Fruit fly (Drosophila melanogaster) whole organism, embryonic: ENCODE results near the gene vito.
A peak's percentile ranks its signal among the peaks of the same experiment; 100 is the strongest.

ENCODE experiments used
- Abd-B ChIP-seq: fragments of 200-800 bp; sonication (Bioruptor generic); optimal IDR thresholded peaks from 2 replicates; lab custom pipeline; 2018; ENCODE audit warnings: missing biosample characterization, mild to moderate bottlenecking, missing genetic modification characterization, moderate library complexity
- Awh ChIP-seq: fragments of 200-800 bp; sonication (Bioruptor generic); IDR thresholded peaks from 2 replicates; pipeline ENCODE4, ENCODE4 v1.3.6; 2022; ENCODE audit warnings: missing biosample characterization, missing genetic modification characterization
- BEAF-32 ChIP-seq: fragments of 200-800 bp; sonication (Bioruptor generic); optimal IDR thresholded peaks from 3 replicates; lab custom pipeline; 2017; ENCODE audit warnings: missing biosample characterization, missing genetic modification characterization, mild to moderate bottlenecking, moderate library complexity, missing genetic modification reagents
- CG10462 ChIP-seq: fragments of 200-800 bp; sonication (Bioruptor generic); optimal IDR thresholded peaks from 2 replicates; lab custom pipeline; 2016; ENCODE audit warnings: missing biosample characterization, missing genetic modification characterization
- CG10979 ChIP-seq: fragments of 200-800 bp; sonication (Bioruptor generic); optimal IDR thresholded peaks from 2 replicates; lab custom pipeline; 2018; ENCODE audit warnings: missing biosample characterization, mild to moderate bottlenecking, missing genetic modification characterization, moderate library complexity
- CG13894 ChIP-seq: fragments of 200-800 bp; sonication (Bioruptor generic); optimal IDR thresholded peaks from 3 replicates; lab custom pipeline; 2018; ENCODE audit warnings: missing biosample characterization, mild to moderate bottlenecking, missing genetic modification characterization, moderate library complexity
- CG15696 ChIP-seq: fragments of 200-800 bp; sonication (Bioruptor generic); optimal IDR thresholded peaks from 2 replicates; lab custom pipeline; 2019; ENCODE audit warnings: missing biosample characterization, mild to moderate bottlenecking, missing genetic modification characterization, moderate library complexity
- CG16813 ChIP-seq: fragments of 200-800 bp; sonication (Bioruptor generic); IDR thresholded peaks from 3 replicates; pipeline ENCODE4 v1.3.6; 2022; ENCODE audit warnings: missing biosample characterization, missing genetic modification characterization; ENCODE audit not compliant: partially characterized antibody
- CG16863 ChIP-seq: fragments of 200-800 bp; sonication (Bioruptor generic); optimal IDR thresholded peaks from 3 replicates; lab custom pipeline; 2016; ENCODE audit warnings: missing biosample characterization, missing genetic modification characterization
- CG18476 ChIP-seq: fragments of 200-800 bp; sonication (Bioruptor generic); optimal IDR thresholded peaks from 2 replicates; lab custom pipeline; 2016; ENCODE audit warnings: missing biosample characterization, mild to moderate bottlenecking, missing genetic modification characterization
- CG2116 ChIP-seq: fragments of 200-800 bp; sonication (Bioruptor generic); optimal IDR thresholded peaks from 3 replicates; lab custom pipeline; 2018; ENCODE audit warnings: missing biosample characterization, mild to moderate bottlenecking, missing genetic modification characterization
- CG32772 ChIP-seq: fragments of 200-800 bp; sonication (Bioruptor generic); IDR thresholded peaks from 2 replicates; pipeline ENCODE4 v1.3.6; 2022; ENCODE audit warnings: missing biosample characterization, missing genetic modification characterization
- CG33557 ChIP-seq: fragments of 200-800 bp; sonication (Bioruptor generic); optimal IDR thresholded peaks from 2 replicates; lab custom pipeline; 2019; ENCODE audit warnings: missing biosample characterization, mild to moderate bottlenecking, missing genetic modification characterization, moderate library complexity
- CG4617 ChIP-seq: fragments of 200-800 bp; sonication (Bioruptor generic); optimal IDR thresholded peaks from 3 replicates; lab custom pipeline; 2016; ENCODE audit warnings: missing biosample characterization, missing genetic modification characterization, borderline replicate concordance
- CG6175 ChIP-seq: fragments of 200-800 bp; sonication (Bioruptor generic); IDR thresholded peaks from 3 replicates; pipeline ENCODE4 v1.3.6; 2022; ENCODE audit warnings: missing biosample characterization, missing genetic modification characterization
- CG6654 ChIP-seq: fragments of 200-800 bp; sonication (Bioruptor generic); optimal IDR thresholded peaks from 2 replicates; lab custom pipeline; 2017; ENCODE audit warnings: missing biosample characterization, mild to moderate bottlenecking, missing genetic modification characterization
- CG7963 ChIP-seq: fragments of 200-800 bp; sonication (Bioruptor generic); IDR thresholded peaks from 3 replicates; pipeline ENCODE4 v1.3.6; 2022; ENCODE audit warnings: missing biosample characterization, missing genetic modification characterization; ENCODE audit not compliant: partially characterized antibody
- CG7987 ChIP-seq: fragments of 200-800 bp; sonication (Bioruptor generic); optimal IDR thresholded peaks from 2 replicates; lab custom pipeline; 2018; ENCODE audit warnings: missing biosample characterization, mild to moderate bottlenecking, missing genetic modification characterization, moderate library complexity
- CG8281 ChIP-seq: fragments of 200-800 bp; sonication (Bioruptor generic); optimal IDR thresholded peaks from 2 replicates; lab custom pipeline; 2018; ENCODE audit warnings: missing biosample characterization, mild to moderate bottlenecking, missing genetic modification characterization, moderate library complexity
- CG8359 ChIP-seq: fragments of 200-800 bp; sonication (Bioruptor generic); optimal IDR thresholded peaks from 2 replicates; lab custom pipeline; 2017; ENCODE audit warnings: missing biosample characterization, mild to moderate bottlenecking, missing genetic modification characterization, borderline replicate concordance
- CG8478 ChIP-seq: fragments of >200 bp; optimal IDR thresholded peaks from 2 replicates; lab custom pipeline; 2018
- CG9437 ChIP-seq: fragments of 200-800 bp; sonication (Bioruptor generic); optimal IDR thresholded peaks from 2 replicates; lab custom pipeline; 2018; ENCODE audit warnings: missing biosample characterization, mild to moderate bottlenecking, missing genetic modification characterization
- CHES-1-like ChIP-seq: fragments of 200-800 bp; sonication (Bioruptor generic); optimal IDR thresholded peaks from 2 replicates; lab custom pipeline; 2016; ENCODE audit warnings: missing biosample characterization, missing genetic modification characterization
- Chrac-16 ChIP-seq: fragments of 200-800 bp; sonication (Bioruptor generic); optimal IDR thresholded peaks from 3 replicates; lab custom pipeline; 2016; ENCODE audit warnings: missing biosample characterization, missing genetic modification characterization
- D19A ChIP-seq: fragments of 200-800 bp; optimal IDR thresholded peaks from 3 replicates; lab custom pipeline; 2019; ENCODE audit warnings: missing biosample characterization, mild to moderate bottlenecking, missing genetic modification characterization, moderate library complexity
- Dll ChIP-seq: fragments of 200-800 bp; sonication (Bioruptor generic); IDR thresholded peaks from 4 replicates; pipeline ENCODE4 v1.3.6; 2022; ENCODE audit warnings: missing biosample characterization, missing genetic modification characterization; ENCODE audit not compliant: partially characterized antibody
- HHEX ChIP-seq: fragments of 200-800 bp; sonication (Bioruptor generic); optimal IDR thresholded peaks from 3 replicates; lab custom pipeline; 2017; ENCODE audit warnings: missing biosample characterization, mild to moderate bottlenecking, missing genetic modification characterization, missing genetic modification reagents
- Mrtf ChIP-seq: fragments of 200-800 bp; sonication (Bioruptor generic); IDR thresholded peaks from 3 replicates; pipeline ENCODE4 v1.3.6; 2022; ENCODE audit warnings: missing biosample characterization, missing genetic modification characterization
- Nf-YC ChIP-seq: fragments of 200-800 bp; optimal IDR thresholded peaks from 3 replicates; lab custom pipeline; 2019; ENCODE audit warnings: missing biosample characterization, mild to moderate bottlenecking, missing genetic modification characterization, moderate library complexity
- amos ChIP-seq: fragments of 200-800 bp; sonication (Bioruptor generic); IDR thresholded peaks from 2 replicates; pipeline ENCODE4 v1.3.6; 2022; ENCODE audit warnings: missing biosample characterization, missing genetic modification characterization; ENCODE audit not compliant: partially characterized antibody
- bsh ChIP-seq, 2 experiments: fragments of 200-800 bp; sonication (Bioruptor generic); optimal IDR thresholded peaks; 2 replicates each; lab custom pipeline; 2017 to 2018; ENCODE audit warnings: mild to moderate bottlenecking in 2 of 2, missing biosample characterization in 2 of 2, missing genetic modification characterization in 2 of 2, moderate library complexity in 1 of 2
- caup ChIP-seq: fragments of 200-800 bp; sonication (Bioruptor generic); optimal IDR thresholded peaks from 3 replicates; lab custom pipeline; 2017; ENCODE audit warnings: missing biosample characterization, mild to moderate bottlenecking, missing genetic modification characterization, moderate library complexity; ENCODE audit not compliant: severe bottlenecking
- chm ChIP-seq: fragments of 200-800 bp; sonication (Bioruptor generic); IDR thresholded peaks from 2 replicates; pipeline ENCODE4 v1.3.6; 2022; ENCODE audit warnings: missing biosample characterization, missing genetic modification characterization
- en ChIP-seq: fragments of 200-800 bp; sonication (Bioruptor generic); optimal IDR thresholded peaks from 2 replicates; lab custom pipeline; 2016; ENCODE audit warnings: missing biosample characterization, missing genetic modification characterization
- ewg ChIP-seq: fragments of 200-800 bp; sonication (Bioruptor generic); optimal IDR thresholded peaks from 3 replicates; lab custom pipeline; 2017; ENCODE audit warnings: mild to moderate bottlenecking, missing biosample characterization, missing genetic modification reagents, missing genetic modification characterization
- eyg ChIP-seq: fragments of 200-800 bp; sonication (Bioruptor generic); optimal IDR thresholded peaks from 3 replicates; lab custom pipeline; 2016; ENCODE audit warnings: missing biosample characterization, missing genetic modification characterization
- gfzf ChIP-seq: fragments of 200-800 bp; sonication (Bioruptor generic); optimal IDR thresholded peaks from 2 replicates; lab custom pipeline; 2016; ENCODE audit warnings: missing biosample characterization, mild to moderate bottlenecking, missing genetic modification characterization, moderate library complexity
- grau ChIP-seq: fragments of 200-800 bp; optimal IDR thresholded peaks from 3 replicates; lab custom pipeline; 2019; ENCODE audit warnings: missing biosample characterization, mild to moderate bottlenecking, missing genetic modification characterization, moderate library complexity
- hth ChIP-seq: fragments of >200 bp; optimal IDR thresholded peaks from 2 replicates; lab custom pipeline; 2017; ENCODE audit warnings: inconsistent platforms
- kah ChIP-seq: fragments of 200-800 bp; sonication (Bioruptor generic); optimal IDR thresholded peaks from 2 replicates; lab custom pipeline; 2018; ENCODE audit warnings: missing biosample characterization, mild to moderate bottlenecking, missing genetic modification characterization
- maf-S ChIP-seq: fragments of 200-800 bp; sonication (Bioruptor generic); optimal IDR thresholded peaks from 2 replicates; lab custom pipeline; 2016; ENCODE audit warnings: missing biosample characterization, missing genetic modification characterization
- pum ChIP-seq: fragments of 200-800 bp; sonication (Bioruptor generic); optimal IDR thresholded peaks from 2 replicates; lab custom pipeline; 2016; ENCODE audit warnings: missing biosample characterization, missing genetic modification characterization
- run ChIP-seq: fragments of 200-800 bp; sonication (Bioruptor generic); optimal IDR thresholded peaks from 3 replicates; lab custom pipeline; 2018; ENCODE audit warnings: missing biosample characterization, mild to moderate bottlenecking, missing genetic modification characterization
- sens-2 ChIP-seq: fragments of 200-800 bp; sonication (Bioruptor generic); IDR thresholded peaks from 2 replicates; pipeline ENCODE4 v1.3.6; 2022; ENCODE audit warnings: missing biosample characterization, missing genetic modification characterization
- sr ChIP-seq: fragments of 200-800 bp; sonication (Bioruptor generic); IDR thresholded peaks from 3 replicates; pipeline ENCODE4 v1.3.6; 2022; ENCODE audit warnings: missing biosample characterization, missing genetic modification characterization
- sug ChIP-seq: fragments of 200-800 bp; optimal IDR thresholded peaks from 2 replicates; lab custom pipeline; 2019; ENCODE audit warnings: missing biosample characterization, mild to moderate bottlenecking, missing genetic modification characterization, moderate library complexity
- trem ChIP-seq: fragments of 200-800 bp; optimal IDR thresholded peaks from 3 replicates; lab custom pipeline; 2019; ENCODE audit warnings: missing biosample characterization, mild to moderate bottlenecking, missing genetic modification characterization, moderate library complexity
- vvl ChIP-seq: fragments of 200-800 bp; sonication (Bioruptor generic); IDR thresholded peaks from 2 replicates; pipeline ENCODE4 v1.3.6; 2022; ENCODE audit warnings: missing biosample characterization, missing genetic modification characterization

The vito gene

DNA sequence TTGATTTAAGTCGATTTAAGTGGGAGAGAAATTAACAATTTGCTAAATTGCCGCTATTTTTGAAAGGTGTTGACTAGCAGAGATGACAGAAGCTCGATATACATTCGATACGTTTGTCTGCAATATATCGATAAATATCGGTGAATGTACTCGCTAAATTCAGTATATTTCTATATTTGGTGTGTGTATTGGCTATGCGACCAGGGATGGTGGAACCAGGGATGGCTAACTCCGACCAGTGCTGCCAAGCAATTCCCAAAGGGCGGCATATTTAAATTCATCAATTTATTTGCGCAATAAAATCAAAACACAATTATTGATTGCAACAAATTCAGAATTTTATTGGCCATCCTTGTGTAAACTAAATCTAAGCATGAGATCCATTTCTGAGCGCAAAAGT, 35.9 kb upstream of the vito start, which contains the start of gene mad2 (continued):
- TF ChIP-seq run (tag; lab: Kevin White, UChicago) (no peak), Dll (GFP tag; lab: Robert Waterston, UW) (peak; percentile 70), BEAF-32 (GFP tag; lab: Kevin White, UChicago) (peak; percentile 74), trem (peak; percentile 22), CG8478 (lab: Kevin White, UChicago) (no peak), maf-S (GFP tag; lab: Kevin White, UChicago) (peak; percentile 5), D19A (tag; lab: Kevin White, UChicago) (no peak), en (GFP tag; lab: Kevin White, UChicago) (no peak), CG7987 (peak; percentile 9), Nf-YC (tag; lab: Kevin White, UChicago) (peak; percentile 28), CG7963 (GFP tag; lab: Robert Waterston, UW) (peak; percentile 54; the same call in 1 of the 3 replicates), gfzf (peak; percentile 88), grau (tag; lab: Kevin White, UChicago) (peak; percentile 38), chm (GFP tag; lab: Robert Waterston, UW) (0 out of 2 replicates have a peak, but pooled peaks have one; percentile 27), CG10462 (GFP tag; lab: Kevin White, UChicago) (peak; percentile 17), Abd-B (GFP tag; lab: Kevin White, UChicago) (peak; percentile 6), CG2116 (peak; percentile 79), CG16813 (peak; percentile 78)
- TF ChIP-seq, all 482 proteins: peak for 133

DNA sequence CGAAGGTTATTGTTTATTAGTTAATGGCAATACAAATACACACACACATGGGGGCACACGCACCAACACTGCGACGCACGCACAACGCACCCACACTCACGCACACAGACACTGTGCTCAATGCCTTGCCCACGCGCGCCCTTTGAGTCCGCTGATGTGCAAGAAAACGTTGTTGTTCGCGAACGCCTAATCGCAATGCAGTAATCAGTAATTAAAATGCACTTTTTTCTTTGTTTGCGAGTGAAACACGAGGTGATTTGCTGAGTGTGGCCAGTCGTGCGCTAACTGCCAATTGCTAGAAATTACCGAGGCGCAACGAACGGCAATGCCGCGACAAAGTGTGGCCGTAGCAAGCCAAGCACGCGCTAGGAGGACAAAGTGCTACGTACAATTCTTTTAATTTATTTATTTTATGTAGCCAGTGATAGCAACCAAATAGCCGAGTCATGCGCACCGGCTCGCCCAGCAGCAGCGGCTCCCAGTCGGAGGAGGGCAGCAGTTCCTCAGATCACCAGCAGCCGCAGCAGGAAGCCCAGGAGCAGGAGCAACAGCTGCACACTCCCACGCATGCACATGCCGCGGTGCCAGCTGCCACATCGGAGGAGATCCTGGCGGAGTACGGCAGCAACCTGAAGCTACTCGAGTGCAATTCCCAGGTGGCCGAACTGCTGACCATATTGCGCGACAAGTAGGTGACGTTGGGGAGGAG, 33.7 kb upstream of the vito start, which contains the start of the genes S6k and kri:
Gene S6k, minus strand, starts transcription at position 299 of the 709 bp plus-strand sequence.
Gene kri, plus strand, starts transcription at position 341 of the 709 bp plus-strand sequence.
- no peak for TF ChIP-seq pum
- TF ChIP-seq hth (lab: Kevin White, UChicago) = no peak
- no peak for TF ChIP-seq CG33557 (GFP tag; lab: Kevin White, UChicago)
- peak; percentile 5 for TF ChIP-seq HHEX (GFP tag; lab: Kevin White, UChicago)
- peak; percentile 48 for TF ChIP-seq amos (GFP tag; lab: Robert Waterston, UW)
- peak; percentile 76 for TF ChIP-seq ewg (GFP tag; lab: Kevin White, UChicago)
- no peak for TF ChIP-seq kah (GFP tag; lab: Kevin White, UChicago)
- peak; percentile 13; the same call in 1 of the 3 replicates for TF ChIP-seq sr (GFP tag; lab: Robert Waterston, UW)
- peak; percentile 1 for TF ChIP-seq CHES-1-like (GFP tag; lab: Kevin White, UChicago)
- TF ChIP-seq CG18476 = no peak
- no peak for TF ChIP-seq CG16863
- TF ChIP-seq eyg (GFP tag; lab: Kevin White, UChicago) = no peak
- peak; percentile 42 for TF ChIP-seq CG13894
- TF ChIP-seq CG6175 (GFP tag; lab: Robert Waterston, UW) = no peak
- no peak for TF ChIP-seq CG15696
- no peak for TF ChIP-seq CG8359 (GFP tag; lab: Kevin White, UChicago)
- TF ChIP-seq Dll (GFP tag; lab: Robert Waterston, UW) = peak; percentile 45; the same call in 1 of the 4 replicates
- no peak for TF ChIP-seq CG9437 (GFP tag; lab: Kevin White, UChicago)
- TF ChIP-seq vvl (GFP tag; lab: Robert Waterston, UW) = peak; percentile 44; the same call in 1 of the 2 replicates
- no peak for TF ChIP-seq Mrtf (GFP tag; lab: Robert Waterston, UW)
- TF ChIP-seq caup (GFP tag; lab: Kevin White, UChicago) = no peak
- no peak for TF ChIP-seq sens-2 (GFP tag; lab: Robert Waterston, UW)
- TF ChIP-seq bsh (GFP tag; optimal IDR thresholded peaks at IDR 0.05; lab: Kevin White, UChicago) = no peak
- no peak for TF ChIP-seq CG6654 (GFP tag; lab: Kevin White, UChicago)
- peak; percentile 98 for TF ChIP-seq CG4617 (GFP tag; lab: Kevin White, UChicago)
- no peak for TF ChIP-seq CG32772
- peak; percentile 77 for TF ChIP-seq sug (tag; lab: Kevin White, UChicago)
- no peak for TF ChIP-seq CG10979 (tag; lab: Kevin White, UChicago)
- TF ChIP-seq Chrac-16 (GFP tag; lab: Kevin White, UChicago) = no peak
- no peak for TF ChIP-seq Awh (GFP tag; lab: Robert Waterston, UW)
- no peak for TF ChIP-seq CG8281 (tag; lab: Kevin White, UChicago)
